Fruit fly (Drosophila melanogaster): ENCODE measurements around the gene CG7655.

- TF ChIP-seq CG8301 (tag; optimal IDR thresholded peaks at IDR 0.05) (no peak), CG10348 (GFP tag; IDR thresholded peaks at IDR 0.05) (no peak), CG32121 (GFP tag; IDR thresholded peaks at IDR 0.05) (no peak), CG13204 (GFP tag; optimal IDR thresholded peaks at IDR 0.05) (no peak), CG12605 (GFP tag; IDR thresholded peaks at IDR 0.05) (no peak), Ets98B (GFP tag; IDR thresholded peaks at IDR 0.05) (no peak), CG9948 (tag; optimal IDR thresholded peaks at IDR 0.05) (no peak), CG15710 (tag; optimal IDR thresholded peaks at IDR 0.05) (no peak), CG34367 (tag; optimal IDR thresholded peaks at IDR 0.05) (no peak), CG17806 (tag; optimal IDR thresholded peaks at IDR 0.05) (no peak)
These were observed 31.9 kb downstream of the CG7655 start for dm6 chr3R:17714370-17714769.
